Fruit fly (Drosophila melanogaster) whole organism, embryonic: ENCODE measurements around the gene tsh.

Experiments
- Adf1 ChIP-seq: fragments of 200-800 bp; sonication (Bioruptor generic); IDR thresholded peaks from 2 replicates; pipeline ENCODE4 v1.3.6; 2022; ENCODE audit warnings: missing biosample characterization, missing genetic modification characterization
- B-H1 ChIP-seq: fragments of 200-800 bp; sonication (Bioruptor generic); IDR thresholded peaks from 3 replicates; pipeline ENCODE4 v1.3.6; 2022; ENCODE audit warnings: missing biosample characterization, missing genetic modification characterization
- CG11085 ChIP-seq: fragments of 200-800 bp; sonication (Bioruptor generic); IDR thresholded peaks from 2 replicates; pipeline ENCODE4 v1.3.6; 2022; ENCODE audit warnings: missing biosample characterization, missing genetic modification characterization
- CG11696 ChIP-seq: fragments of 200-800 bp; sonication (Bioruptor generic); IDR thresholded peaks from 2 replicates; pipeline ENCODE4 v1.3.6; 2022; ENCODE audit warnings: missing biosample characterization, missing genetic modification characterization
- CG13287 ChIP-seq: fragments of 200-800 bp; sonication (Bioruptor generic); IDR thresholded peaks from 2 replicates; pipeline ENCODE4 v1.3.6; 2022; ENCODE audit warnings: missing biosample characterization, missing genetic modification characterization; ENCODE audit not compliant: partially characterized antibody
- CG15269 ChIP-seq: fragments of 200-800 bp; sonication (Bioruptor generic); optimal IDR thresholded peaks from 2 replicates; lab custom pipeline; 2018; ENCODE audit warnings: missing biosample characterization, mild to moderate bottlenecking, missing genetic modification characterization, moderate library complexity
- CG16779 ChIP-seq: fragments of 200-800 bp; sonication (Bioruptor generic); IDR thresholded peaks from 2 replicates; pipeline ENCODE4 v1.3.6; 2022; ENCODE audit warnings: missing biosample characterization, missing genetic modification characterization
- CG17361 ChIP-seq: fragments of 200-800 bp; sonication (Bioruptor generic); IDR thresholded peaks from 3 replicates; pipeline ENCODE4 v1.3.6; 2022; ENCODE audit warnings: missing biosample characterization, missing genetic modification characterization
- CG2678 ChIP-seq: fragments of 200-800 bp; sonication (Bioruptor generic); optimal IDR thresholded peaks from 3 replicates; lab custom pipeline; 2019; ENCODE audit warnings: missing biosample characterization, mild to moderate bottlenecking, missing genetic modification characterization, moderate library complexity
- CG3065 ChIP-seq: fragments of 200-800 bp; sonication (Bioruptor generic); optimal IDR thresholded peaks from 2 replicates; lab custom pipeline; 2016; ENCODE audit warnings: missing biosample characterization, missing genetic modification characterization
- CG32532 ChIP-seq: fragments of 200-800 bp; sonication (Bioruptor generic); IDR thresholded peaks from 2 replicates; pipeline ENCODE4 v1.3.6; 2022; ENCODE audit warnings: missing biosample characterization, missing genetic modification characterization
- CG32767 ChIP-seq: fragments of 200-800 bp; sonication (Bioruptor generic); IDR thresholded peaks from 2 replicates; pipeline ENCODE4 v1.3.6; 2022; ENCODE audit warnings: missing biosample characterization, missing genetic modification characterization
- CG32772 ChIP-seq: fragments of 200-800 bp; sonication (Bioruptor generic); IDR thresholded peaks from 2 replicates; pipeline ENCODE4 v1.3.6; 2022; ENCODE audit warnings: missing biosample characterization, missing genetic modification characterization
- CG3847 ChIP-seq: fragments of 200-800 bp; sonication (Bioruptor generic); IDR thresholded peaks from 2 replicates; pipeline ENCODE4 v1.3.6; 2022; ENCODE audit warnings: missing biosample characterization, missing genetic modification characterization
- CG6765 ChIP-seq: fragments of 200-800 bp; sonication (Bioruptor generic); optimal IDR thresholded peaks from 3 replicates; lab custom pipeline; 2017; ENCODE audit warnings: missing biosample characterization, mild to moderate bottlenecking, missing genetic modification characterization
- CG7745 ChIP-seq: fragments of 200-800 bp; sonication (Bioruptor generic); optimal IDR thresholded peaks from 2 replicates; lab custom pipeline; 2018; ENCODE audit warnings: missing biosample characterization, mild to moderate bottlenecking, missing genetic modification characterization, moderate library complexity
- CG9727 ChIP-seq: fragments of 200-800 bp; sonication (Bioruptor generic); optimal IDR thresholded peaks from 3 replicates; lab custom pipeline; 2017; ENCODE audit warnings: missing biosample characterization, mild to moderate bottlenecking, missing genetic modification characterization
- Deaf1 ChIP-seq: fragments of 200-800 bp; optimal IDR thresholded peaks from 3 replicates; lab custom pipeline; 2019; ENCODE audit warnings: missing biosample characterization, mild to moderate bottlenecking, missing genetic modification characterization, moderate library complexity
- Dll ChIP-seq: fragments of 200-800 bp; sonication (Bioruptor generic); IDR thresholded peaks from 4 replicates; pipeline ENCODE4 v1.3.6; 2022; ENCODE audit warnings: missing biosample characterization, missing genetic modification characterization; ENCODE audit not compliant: partially characterized antibody
- Doc2 ChIP-seq: fragments of 200-800 bp; sonication (Bioruptor generic); IDR thresholded peaks from 2 replicates; pipeline ENCODE4 v1.3.6; 2022; ENCODE audit warnings: missing biosample characterization, missing genetic modification characterization
- Elba2 ChIP-seq: fragments of 200-800 bp; sonication (Bioruptor generic); optimal IDR thresholded peaks from 3 replicates; lab custom pipeline; 2016; ENCODE audit warnings: missing biosample characterization, missing genetic modification characterization
- Fer2 ChIP-seq: fragments of 200-800 bp; sonication (Bioruptor generic); optimal IDR thresholded peaks from 2 replicates; lab custom pipeline; 2018; ENCODE audit warnings: missing biosample characterization, mild to moderate bottlenecking, missing genetic modification characterization, moderate library complexity
- Gug ChIP-seq: fragments of 200-800 bp; sonication (Bioruptor generic); IDR thresholded peaks from 4 replicates; pipeline ENCODE4 v1.3.6; 2022; ENCODE audit warnings: missing biosample characterization, missing genetic modification characterization
- Hr78 ChIP-seq, 2 experiments: fragments of 200-800 bp in 1 of 2; fragments of >200 bp in 1 of 2; sonication (Bioruptor generic) in 1 of 2; optimal IDR thresholded peaks; 2 replicates each; lab custom pipeline; 2017 to 2019; ENCODE audit warnings: missing biosample characterization in 2 of 2, missing genetic modification characterization in 2 of 2, mild to moderate bottlenecking in 1 of 2, moderate library complexity in 1 of 2
- Mes4 ChIP-seq: fragments of 200-800 bp; sonication (Bioruptor generic); optimal IDR thresholded peaks from 2 replicates; lab custom pipeline; 2016; ENCODE audit warnings: missing biosample characterization, missing genetic modification characterization
- Opbp ChIP-seq: fragments of 200-800 bp; sonication (Bioruptor generic); IDR thresholded peaks from 3 replicates; pipeline ENCODE4 v1.3.6; 2022; ENCODE audit warnings: missing biosample characterization, missing genetic modification characterization; ENCODE audit not compliant: partially characterized antibody
- Optix ChIP-seq: fragments of 200-800 bp; sonication (Bioruptor generic); IDR thresholded peaks from 3 replicates; pipeline ENCODE4 v1.3.6; 2022; ENCODE audit warnings: missing biosample characterization, missing genetic modification characterization
- Sry-δ ChIP-seq: fragments of 200-800 bp; sonication (Bioruptor generic); optimal IDR thresholded peaks from 2 replicates; lab custom pipeline; 2016; ENCODE audit warnings: missing biosample characterization, missing genetic modification characterization
- Tbp ChIP-seq: fragments of >200 bp; optimal IDR thresholded peaks from 2 replicates; lab custom pipeline; 2018; ENCODE audit warnings: missing biosample characterization, missing genetic modification characterization
- abd-A ChIP-seq: fragments of 200-800 bp; sonication (Bioruptor generic); optimal IDR thresholded peaks from 3 replicates; lab custom pipeline; 2019; ENCODE audit warnings: missing biosample characterization, mild to moderate bottlenecking, missing genetic modification characterization, moderate library complexity
- ac ChIP-seq: fragments of 200-800 bp; sonication (Bioruptor generic); optimal IDR thresholded peaks from 3 replicates; lab custom pipeline; 2017; ENCODE audit warnings: missing biosample characterization, mild to moderate bottlenecking, missing genetic modification characterization
- ap ChIP-seq: fragments of 200-800 bp; sonication (Bioruptor generic); IDR thresholded peaks from 2 replicates; pipeline ENCODE4 v1.3.6; 2022; ENCODE audit warnings: missing biosample characterization, missing genetic modification characterization
- ash1 ChIP-seq: fragments of 200-800 bp; sonication (Bioruptor generic); optimal IDR thresholded peaks from 2 replicates; lab custom pipeline; 2018; ENCODE audit warnings: missing biosample characterization, mild to moderate bottlenecking, missing genetic modification characterization
- btn ChIP-seq: fragments of 200-800 bp; sonication (Bioruptor generic); optimal IDR thresholded peaks from 2 replicates; lab custom pipeline; 2016; ENCODE audit warnings: missing biosample characterization, missing genetic modification characterization
- crc ChIP-seq: fragments of 200-800 bp; sonication (Bioruptor generic); optimal IDR thresholded peaks from 2 replicates; lab custom pipeline; 2016; ENCODE audit warnings: missing biosample characterization, missing genetic modification characterization
- dati ChIP-seq: fragments of 200-800 bp; sonication (Bioruptor generic); IDR thresholded peaks from 2 replicates; pipeline ENCODE4 v1.3.6; 2022; ENCODE audit warnings: missing biosample characterization, missing genetic modification characterization
- dysf ChIP-seq: fragments of 200-800 bp; sonication (Bioruptor generic); IDR thresholded peaks from 3 replicates; pipeline ENCODE4 v1.3.6; 2022; ENCODE audit warnings: missing biosample characterization, missing genetic modification characterization
- fru ChIP-seq: fragments of >200 bp; optimal IDR thresholded peaks from 2 replicates; lab custom pipeline; 2017
- fu2 ChIP-seq: fragments of 200-800 bp; sonication (Bioruptor generic); optimal IDR thresholded peaks from 2 replicates; lab custom pipeline; 2016; ENCODE audit warnings: missing biosample characterization, missing genetic modification characterization
- grn ChIP-seq: fragments of 200-800 bp; sonication (Bioruptor generic); optimal IDR thresholded peaks from 3 replicates; lab custom pipeline; 2017; ENCODE audit warnings: missing biosample characterization, missing genetic modification characterization
- ham ChIP-seq: fragments of 200-800 bp; sonication (Bioruptor generic); IDR thresholded peaks from 2 replicates; pipeline ENCODE4 v1.3.6; 2022; ENCODE audit warnings: missing biosample characterization, missing genetic modification characterization
- inv ChIP-seq: fragments of 200-800 bp; sonication (Bioruptor generic); IDR thresholded peaks from 2 replicates; pipeline ENCODE4 v1.3.6; 2022; ENCODE audit warnings: missing biosample characterization, missing genetic modification characterization; ENCODE audit not compliant: partially characterized antibody
- jigr1 ChIP-seq: fragments of 200-800 bp; sonication (Bioruptor generic); IDR thresholded peaks from 3 replicates; pipeline ENCODE4 v1.3.6; 2022; ENCODE audit warnings: missing biosample characterization, missing genetic modification characterization
- lilli ChIP-seq: fragments of 200-800 bp; sonication (Bioruptor generic); optimal IDR thresholded peaks from 3 replicates; lab custom pipeline; 2016; ENCODE audit warnings: missing biosample characterization, missing genetic modification characterization
- odd ChIP-seq: fragments of 200-800 bp; sonication (Bioruptor generic); optimal IDR thresholded peaks from 2 replicates; lab custom pipeline; 2017; ENCODE audit warnings: missing biosample characterization, mild to moderate bottlenecking, missing genetic modification characterization
- otp ChIP-seq: fragments of 200-800 bp; sonication (Bioruptor generic); IDR thresholded peaks from 3 replicates; pipeline ENCODE4, ENCODE4 v1.3.6; 2022; ENCODE audit warnings: missing biosample characterization, missing genetic modification characterization
- phol ChIP-seq: fragments of 200-800 bp; sonication (Bioruptor generic); optimal IDR thresholded peaks from 3 replicates; lab custom pipeline; 2018; ENCODE audit warnings: missing biosample characterization, mild to moderate bottlenecking, missing genetic modification characterization, moderate library complexity
- seq ChIP-seq: fragments of 200-800 bp; sonication (Bioruptor generic); IDR thresholded peaks from 2 replicates; pipeline ENCODE4 v1.3.6; 2022; ENCODE audit warnings: missing biosample characterization, missing genetic modification characterization
- so ChIP-seq: fragments of 200-800 bp; sonication (Bioruptor generic); IDR thresholded peaks from 3 replicates; pipeline ENCODE4 v1.3.6; 2022; ENCODE audit warnings: missing biosample characterization, missing genetic modification characterization
- sqz ChIP-seq: fragments of 200-800 bp; sonication (Bioruptor generic); optimal IDR thresholded peaks from 3 replicates; lab custom pipeline; 2018; ENCODE audit warnings: missing biosample characterization, mild to moderate bottlenecking, missing genetic modification characterization
- twi ChIP-seq: fragments of 200-800 bp; optimal IDR thresholded peaks from 2 replicates; lab custom pipeline; 2019; ENCODE audit warnings: missing biosample characterization, mild to moderate bottlenecking, missing genetic modification characterization, moderate library complexity
- usp ChIP-seq: fragments of >200 bp; optimal IDR thresholded peaks from 2 replicates; lab custom pipeline; 2017; ENCODE audit warnings: missing biosample characterization, missing genetic modification characterization
- wek ChIP-seq: fragments of 200-800 bp; sonication (Bioruptor generic); optimal IDR thresholded peaks from 3 replicates; lab custom pipeline; 2018; ENCODE audit warnings: missing biosample characterization, mild to moderate bottlenecking, missing genetic modification characterization, moderate library complexity

Gene tsh

dm6 chr2L:21828791-21829184, 395 bp downstream of the tsh start (continued):
- TF ChIP-seq CG13287 (GFP tag; lab: Robert Waterston, UW) (no peak; the same call in 1 of the 2 replicates), ap (no peak), B-H1 (GFP tag; lab: Robert Waterston, UW) (no peak), sqz (GFP tag; lab: Kevin White, UChicago) (peak; percentile 7), Optix (GFP tag; lab: Robert Waterston, UW) (no peak), CG32767 (no peak), twi (tag; lab: Kevin White, UChicago) (no peak), Adf1 (GFP tag; lab: Robert Waterston, UW) (peak; percentile 97), ham (GFP tag; lab: Robert Waterston, UW) (no peak), abd-A (tag; lab: Kevin White, UChicago) (peak; percentile 55), Sry-δ (GFP tag; lab: Kevin White, UChicago) (no peak), fru (lab: Kevin White, UChicago) (no peak), CG32772 (no peak), Fer2 (tag; lab: Kevin White, UChicago) (no peak), phol (tag; lab: Kevin White, UChicago) (no peak), jigr1 (no peak), odd (GFP tag; lab: Kevin White, UChicago) (no peak), dati (GFP tag; lab: Robert Waterston, UW) (no peak), btn (GFP tag; lab: Kevin White, UChicago) (no peak), CG15269 (tag; lab: Kevin White, UChicago) (no peak), Tbp (no peak), CG11696 (GFP tag; lab: Robert Waterston, UW) (no peak), Deaf1 (tag; lab: Kevin White, UChicago) (peak; percentile 81), Mes4 (no peak), grn (no peak), Dll (GFP tag; lab: Robert Waterston, UW) (no peak), dysf (GFP tag; lab: Robert Waterston, UW) (no peak), Elba2 (GFP tag; lab: Kevin White, UChicago) (no peak), seq (GFP tag; lab: Robert Waterston, UW) (no peak), lilli (GFP tag; lab: Kevin White, UChicago) (no peak), CG32532 (no peak), CG17361 (GFP tag; lab: Robert Waterston, UW) (no peak), crc (no peak), so (GFP tag; lab: Robert Waterston, UW) (0 out of 3 replicates have a peak, but pooled peaks have one; percentile 14), Gug (GFP tag; lab: Robert Waterston, UW) (no peak), CG11085 (GFP tag; lab: Robert Waterston, UW) (no peak), CG9727 (GFP tag; lab: Kevin White, UChicago) (peak; percentile 7), Doc2 (GFP tag; lab: Robert Waterston, UW) (no peak), ac (peak; percentile 15), fu2 (GFP tag; lab: Kevin White, UChicago) (no peak), usp (GFP tag; lab: Kevin White, UChicago) (no peak), CG2678 (tag; lab: Kevin White, UChicago) (no peak), otp (GFP tag; lab: Robert Waterston, UW) (no peak), CG3847 (GFP tag; lab: Robert Waterston, UW) (no peak), CG6765 (GFP tag; lab: Kevin White, UChicago) (no peak), Hr78 (GFP tag; optimal IDR thresholded peaks at IDR 0.05; lab: Kevin White, UChicago) (no peak), CG7745 (tag; lab: Kevin White, UChicago) (no peak), ash1 (GFP tag; lab: Kevin White, UChicago) (peak; percentile 34), Opbp (GFP tag; lab: Robert Waterston, UW) (0 out of 3 replicates have a peak, but pooled peaks have one; percentile 36), wek (GFP tag; lab: Kevin White, UChicago) (no peak), CG3065 (GFP tag; lab: Kevin White, UChicago) (no peak), inv (no peak), CG16779 (no peak)
